Worm (Caenorhabditis elegans): ENCODE data around the gene drl-1.

drl-1 gene

DNA sequence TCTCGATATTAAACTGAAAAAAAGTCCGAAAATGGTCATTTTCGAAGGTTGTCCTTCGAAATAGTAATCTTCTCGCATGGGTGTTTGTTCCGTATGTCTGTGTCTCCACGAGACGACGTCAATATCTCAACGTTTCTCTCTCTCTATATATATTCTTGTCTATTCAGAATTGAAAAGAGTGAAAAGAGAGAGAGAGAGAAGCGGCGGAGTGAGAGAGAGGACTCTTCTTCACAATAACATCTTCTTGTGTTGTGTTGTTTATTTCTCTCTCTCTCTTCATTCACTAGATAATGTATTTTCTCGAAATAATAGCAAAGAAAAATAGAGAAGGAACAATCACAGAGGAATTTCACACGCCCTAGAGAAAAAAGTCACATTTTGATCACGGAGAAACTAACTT is 41.5 kb downstream of the drl-1 start (continued):
- no peak for TF ChIP-seq aly-2 (tag; optimal IDR thresholded peaks at IDR 0.05)
- peak; percentile 90 for TF ChIP-seq blmp-1 (tag; optimal IDR thresholded peaks at IDR 0.05)
- TF ChIP-seq Y116A8C.19 (tag; optimal IDR thresholded peaks at IDR 0.05; ENCODE audit: borderline replicate concordance) = no peak
- peak; percentile 31 for TF ChIP-seq nhr-85 (tag)
- TF ChIP-seq elt-3 (tag; optimal IDR thresholded peaks at IDR 0.05) = peak in 1 of 6 experiments; percentile 12
- TF ChIP-seq rnt-1 (tag; optimal IDR thresholded peaks at IDR 0.05) = peak; percentile 29
- TF ChIP-seq ceh-8 (GFP tag; optimal IDR thresholded peaks at IDR 0.05) = no peak
- no peak for TF ChIP-seq sptf-1 (tag; optimal IDR thresholded peaks at IDR 0.05)
- no peak for TF ChIP-seq F16B12.6 (tag; optimal IDR thresholded peaks at IDR 0.05)
- peak; percentile 28 for TF ChIP-seq swsn-7 (tag; optimal IDR thresholded peaks at IDR 0.05)
- no peak for TF ChIP-seq ceh-88 (GFP tag; IDR thresholded peaks at IDR 0.05)
- TF ChIP-seq nhr-47 (tag; optimal IDR thresholded peaks at IDR 0.05) = peak; percentile 30
- TF ChIP-seq hpl-2 (GFP tag; optimal IDR thresholded peaks at IDR 0.05) = no peak
- no peak for TF ChIP-seq ztf-11 (tag; optimal IDR thresholded peaks at IDR 0.05)
- TF ChIP-seq nhr-84 (tag; optimal IDR thresholded peaks at IDR 0.05) = no peak
- no peak for TF ChIP-seq pax-3 (tag; optimal IDR thresholded peaks at IDR 0.05)
- TF ChIP-seq mef-2 (tag; optimal IDR thresholded peaks at IDR 0.05) = no peak
- no peak for TF ChIP-seq unc-98 (GFP tag; IDR thresholded peaks at IDR 0.05)
- peak; percentile 88 for TF ChIP-seq lin-14 (GFP tag; optimal IDR thresholded peaks at IDR 0.05)
- TF ChIP-seq nhr-20 (tag; optimal IDR thresholded peaks at IDR 0.05) = peak; percentile 31
- TF ChIP-seq ztf-4 (tag; optimal IDR thresholded peaks at IDR 0.05) = no peak
- no peak for TF ChIP-seq dsc-1 (tag; optimal IDR thresholded peaks at IDR 0.05)
- TF ChIP-seq lin-35 (GFP tag; optimal IDR thresholded peaks at IDR 0.05) = peak; percentile 3 to 46
- peak; percentile 53 for TF ChIP-seq nhr-71 (tag; optimal IDR thresholded peaks at IDR 0.05)
- TF ChIP-seq lin-39 (tag; optimal IDR thresholded peaks at IDR 0.05) = no peak
- TF ChIP-seq snu-23 (GFP tag; optimal IDR thresholded peaks at IDR 0.05) = peak; percentile 66
- TF ChIP-seq fkh-8 (tag; optimal IDR thresholded peaks at IDR 0.05) = peak; percentile 23

DNA sequence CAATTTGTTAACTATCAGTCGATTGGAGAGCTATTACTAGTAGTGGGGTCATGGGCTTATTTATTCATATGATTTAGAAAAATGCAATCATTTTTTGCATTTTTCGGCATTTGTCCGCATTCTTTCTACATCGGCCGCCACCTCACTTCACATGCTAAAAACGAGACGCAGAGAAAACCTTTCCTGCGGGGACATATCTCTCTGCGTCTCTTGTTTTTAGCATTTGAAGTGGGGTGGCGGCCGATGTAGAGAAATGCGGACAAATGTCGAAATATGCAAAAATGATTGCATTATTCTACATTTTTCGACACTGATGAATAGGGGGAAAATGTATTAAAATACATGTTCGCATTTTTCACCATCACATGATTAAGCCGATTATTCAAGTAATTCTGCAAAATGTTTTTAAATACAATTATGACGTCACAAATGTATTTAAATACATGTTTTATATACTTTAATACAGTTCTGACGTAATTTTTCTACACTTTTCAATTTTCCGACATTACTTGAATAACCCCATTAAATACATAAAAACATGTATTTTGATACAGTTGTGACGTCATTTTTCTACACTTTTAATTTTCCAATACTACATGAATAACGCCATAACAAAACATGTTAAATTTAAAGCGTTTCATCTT is 47.4 kb downstream of the drl-1 start:
- TF ChIP-seq Y116A8C.19 (tag; optimal IDR thresholded peaks at IDR 0.05; ENCODE audit: borderline replicate concordance) = no peak
- TF ChIP-seq nhr-71 (tag; optimal IDR thresholded peaks at IDR 0.05) = no peak
- TF ChIP-seq nhr-85 (tag) = peak; percentile 27
- TF ChIP-seq swsn-7 (tag; optimal IDR thresholded peaks at IDR 0.05) = peak; percentile 3
- no peak for TF ChIP-seq irx-1 (tag; optimal IDR thresholded peaks at IDR 0.05)
- TF ChIP-seq zip-4 (GFP tag; optimal IDR thresholded peaks at IDR 0.05) = no peak
- no peak for TF ChIP-seq C34B4.2 (tag; optimal IDR thresholded peaks at IDR 0.05)
- no peak for TF ChIP-seq pqm-1 (tag; optimal IDR thresholded peaks at IDR 0.05)
- no peak for TF ChIP-seq sox-4 (tag; optimal IDR thresholded peaks at IDR 0.05)
- TF ChIP-seq efl-3 (GFP tag; optimal IDR thresholded peaks at IDR 0.05) = no peak
- TF ChIP-seq ceh-8 (GFP tag; optimal IDR thresholded peaks at IDR 0.05) = no peak
- no peak for TF ChIP-seq egl-13 (tag; optimal IDR thresholded peaks at IDR 0.05)
- TF ChIP-seq unc-130 (tag; optimal IDR thresholded peaks at IDR 0.05) = no peak
- no peak for TF ChIP-seq ces-1 (GFP tag; optimal IDR thresholded peaks at IDR 0.05)
- no peak for TF ChIP-seq snpc-4 (tag; optimal IDR thresholded peaks at IDR 0.05)
- TF ChIP-seq fkh-4 (tag; optimal IDR thresholded peaks at IDR 0.05; ENCODE audit: borderline replicate concordance) = no peak
- TF ChIP-seq dpl-1 (GFP tag; optimal IDR thresholded peaks at IDR 0.05) = peak in 1 of 3 experiments; percentile 25
- no peak for TF ChIP-seq elt-2 (tag; optimal IDR thresholded peaks at IDR 0.05)
- TF ChIP-seq nhr-11 (tag; optimal IDR thresholded peaks at IDR 0.05) = no peak
- TF ChIP-seq ztf-4 (tag; optimal IDR thresholded peaks at IDR 0.05) = no peak
- TF ChIP-seq ztf-11 (tag; optimal IDR thresholded peaks at IDR 0.05) = no peak
- no peak for TF ChIP-seq grh-1 (GFP tag; IDR thresholded peaks at IDR 0.05)
- no peak for TF ChIP-seq pax-3 (tag; optimal IDR thresholded peaks at IDR 0.05)
- TF ChIP-seq nhr-19 (GFP tag; conservative IDR thresholded peaks at IDR 0.05) = no peak
- TF ChIP-seq aly-2 (tag; optimal IDR thresholded peaks at IDR 0.05) = no peak
- peak; percentile 45 to 48 for TF ChIP-seq efl-1 (optimal IDR thresholded peaks at IDR 0.05)
- TF ChIP-seq efl-1 (GFP tag; optimal IDR thresholded peaks at IDR 0.05 in 1 of 2) = peak in 1 of 2 experiments; percentile 12
- TF ChIP-seq ceh-82 (tag; optimal IDR thresholded peaks at IDR 0.05) = peak; percentile 21 to 68 (median 24)
- no peak for TF ChIP-seq ets-5 (GFP tag; IDR thresholded peaks at IDR 0.05)
- no peak for TF ChIP-seq mep-1 (tag; optimal IDR thresholded peaks at IDR 0.05)
- no peak for TF ChIP-seq ceh-88 (GFP tag; IDR thresholded peaks at IDR 0.05)
- no peak for TF ChIP-seq unc-62 (GFP tag; optimal IDR thresholded peaks at IDR 0.05)
- TF ChIP-seq fkh-10 (GFP tag; optimal IDR thresholded peaks at IDR 0.05) = no peak
- no peak for TF ChIP-seq mdl-1 (tag; optimal IDR thresholded peaks at IDR 0.05)
